Worm (Caenorhabditis elegans) whole organism, late embryonic: ENCODE data around the gene M05D6.3.

Experiments
- pros-1 ChIP-seq: fragments of 150-350 bp; optimal IDR thresholded peaks from 2 replicates; lab custom pipeline; 2014; ENCODE audit warnings: missing biosample characterization, missing genetic modification reagents, missing genetic modification characterization
- sox-2 ChIP-seq: fragments of 200-800 bp; sonication (Bioruptor generic); IDR thresholded peaks from 2 replicates; pipeline ENCODE4 v1.3.6; 2022; ENCODE audit warnings: missing genetic modification reagents, missing genetic modification characterization, missing compliant biosample characterization

DNA sequence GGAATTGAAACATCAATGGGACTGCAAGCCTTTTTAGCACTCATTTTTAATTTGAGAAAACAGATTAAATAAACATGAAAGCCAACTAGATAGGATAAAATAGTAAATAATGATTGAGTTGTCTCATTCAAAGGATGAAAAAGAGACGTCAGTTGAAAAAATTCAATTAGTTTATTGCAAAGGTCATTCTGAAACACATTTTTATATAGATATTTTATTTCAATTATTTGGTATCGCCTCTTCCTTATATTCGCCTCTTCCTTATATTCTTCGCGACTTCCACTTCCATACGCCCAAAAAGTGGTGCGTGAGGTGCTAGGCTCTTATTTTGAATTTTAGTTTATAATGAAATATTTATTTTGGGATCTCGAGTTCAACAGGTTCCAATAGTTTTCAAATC, 40.6 kb upstream of the M05D6.3 start, which contains the start of gene acp-4:
- TF ChIP-seq sox-2 (GFP tag; lab: Robert Waterston, UW) (no peak), pros-1 (no peak)
